Fruit fly (Drosophila melanogaster) whole organism, larva: ENCODE results near the gene Glut4EF.

Experiments used
- noc ChIP-seq: fragments of 200-800 bp; sonication (Bioruptor generic); optimal IDR thresholded peaks from 3 replicates; lab custom pipeline; 2019; ENCODE audit warnings: missing biosample characterization, mild to moderate bottlenecking, missing genetic modification characterization, moderate library complexity

The Glut4EF gene

dm6 chr3R:10034995-10035446 lies 160.5 kb downstream of the Glut4EF start:
- TF ChIP-seq noc (tag; lab: Kevin White, UChicago) = no peak

dm6 chr3R:10035765-10036164 lies 161.3 kb downstream of the Glut4EF start:
- TF ChIP-seq noc (tag; lab: Kevin White, UChicago) = no peak

dm6 chr3R:10039188-10039587 lies 164.7 kb downstream of the Glut4EF start:
- no peak for TF ChIP-seq noc (tag; lab: Kevin White, UChicago)

- TF ChIP-seq noc (tag; lab: Kevin White, UChicago) = no peak
Observed at dm6 chr3R:10040505-10040904, 166.0 kb downstream of the Glut4EF start.

- no peak for TF ChIP-seq noc (tag; lab: Kevin White, UChicago)
Observed at dm6 chr3R:10042024-10042663, 167.7 kb downstream of the Glut4EF start.

dm6 chr3R:10042664-10043372 lies 168.3 kb downstream of the Glut4EF start, which contains the start of the genes Mical and CG3909:
Gene Mical (minus strand): TSS chr3R:10042895.
Gene CG3909 (plus strand): TSS chr3R:10043270.
- peak; percentile 81 for TF ChIP-seq noc (tag; lab: Kevin White, UChicago)
